Fruit fly (Drosophila melanogaster) whole organism, wandering third instar larva: Measurements from ENCODE around the gene sl.

Experiments
- Abd-B ChIP-seq: fragments of >200 bp; optimal IDR thresholded peaks from 2 replicates; lab custom pipeline; 2017; ENCODE audit warnings: missing biosample characterization, missing genetic modification characterization
- CG32264 ChIP-seq: fragments of 200-800 bp; sonication (Bioruptor generic); optimal IDR thresholded peaks from 2 replicates; lab custom pipeline; 2016; ENCODE audit warnings: missing biosample characterization, missing genetic modification characterization
- CG9705 ChIP-seq: fragments of 200-800 bp; sonication (Bioruptor generic); optimal IDR thresholded peaks from 2 replicates; lab custom pipeline; 2018; ENCODE audit warnings: missing biosample characterization, mild to moderate bottlenecking, missing genetic modification characterization
- Dfd ChIP-seq: fragments of >200 bp; optimal IDR thresholded peaks from 2 replicates; lab custom pipeline; 2017; ENCODE audit warnings: missing biosample characterization, missing genetic modification characterization
- HLH106 ChIP-seq: fragments of 200-800 bp; optimal IDR thresholded peaks from 3 replicates; lab custom pipeline; 2019; ENCODE audit warnings: missing biosample characterization, mild to moderate bottlenecking, missing genetic modification characterization, moderate library complexity
- Hnf4 ChIP-seq: fragments of 200-800 bp; sonication (Bioruptor generic); optimal IDR thresholded peaks from 2 replicates; lab custom pipeline; 2016; ENCODE audit warnings: missing biosample characterization, mild to moderate bottlenecking, missing genetic modification characterization
- Hr83 ChIP-seq: fragments of 200-300 bp; sonication (Bioruptor generic); optimal IDR thresholded peaks from 2 replicates; lab custom pipeline; 2016; ENCODE audit warnings: missing biosample characterization, mild to moderate bottlenecking, missing genetic modification characterization, moderate library complexity; ENCODE audit not compliant: poor library complexity, severe bottlenecking
- Mio ChIP-seq: sonication (Bioruptor generic); optimal IDR thresholded peaks from 2 replicates; lab custom pipeline; 2016; ENCODE audit warnings: missing biosample characterization, missing genetic modification characterization
- Myc ChIP-seq: fragments of >200 bp; optimal IDR thresholded peaks from 2 replicates; lab custom pipeline; 2017
- N ChIP-seq: fragments of >200 bp; optimal IDR thresholded peaks from 2 replicates; lab custom pipeline; 2018; ENCODE audit warnings: missing biosample characterization, missing external identifiers, missing genetic modification characterization
- OdsH ChIP-seq: fragments of 200-800 bp; sonication (Bioruptor generic); optimal IDR thresholded peaks from 2 replicates; lab custom pipeline; 2016; ENCODE audit warnings: missing biosample characterization, mild to moderate bottlenecking, missing genetic modification characterization
- Rel ChIP-seq, 2 experiments: fragments of 200-800 bp; sonication (Bioruptor generic) in 1 of 2; optimal IDR thresholded peaks; 2 replicates in 1 of 2; 3 replicates in 1 of 2; lab custom pipeline; 2016 to 2019; ENCODE audit warnings: mild to moderate bottlenecking in 2 of 2, missing biosample characterization in 2 of 2, missing genetic modification characterization in 2 of 2, moderate library complexity in 1 of 2
- Sp1 ChIP-seq: fragments of 200-800 bp; sonication (Bioruptor generic); optimal IDR thresholded peaks from 3 replicates; lab custom pipeline; 2019; ENCODE audit warnings: missing biosample characterization, mild to moderate bottlenecking, missing genetic modification characterization, moderate library complexity
- Vsx2 ChIP-seq: fragments of 200-300, 225-300 bp; sonication (Bioruptor generic); optimal IDR thresholded peaks from 2 replicates; lab custom pipeline; 2018; ENCODE audit warnings: missing biosample characterization, missing genetic modification characterization; ENCODE audit not compliant: partially characterized antibody
- br ChIP-seq: fragments of 200-800 bp; sonication (Bioruptor generic); optimal IDR thresholded peaks from 2 replicates; lab custom pipeline; 2016; ENCODE audit warnings: missing biosample characterization, missing genetic modification characterization
- brk ChIP-seq: fragments of 200-800 bp; sonication (Bioruptor generic); optimal IDR thresholded peaks from 2 replicates; lab custom pipeline; 2016; ENCODE audit warnings: missing biosample characterization, mild to moderate bottlenecking, missing genetic modification characterization
- dl ChIP-seq, 2 experiments: fragments of 175-275, 200-275 bp in 1 of 2; fragments of 200-275 bp in 1 of 2; sonication (Bioruptor generic); optimal IDR thresholded peaks; lab custom pipeline; 2018; ENCODE audit warnings: mild to moderate bottlenecking in 2 of 2, missing biosample characterization in 2 of 2, missing genetic modification characterization in 2 of 2, moderate library complexity in 2 of 2; ENCODE audit not compliant: partially characterized antibody in 2 of 2, insufficient read depth in 1 of 2
- dmrt93B ChIP-seq: fragments of 200-800 bp; sonication (Bioruptor generic); optimal IDR thresholded peaks from 2 replicates; lab custom pipeline; 2018; ENCODE audit warnings: missing biosample characterization, mild to moderate bottlenecking, missing genetic modification characterization
- dsf ChIP-seq: sonication (Bioruptor generic); optimal IDR thresholded peaks from 2 replicates; lab custom pipeline; 2016; ENCODE audit warnings: missing biosample characterization, missing genetic modification characterization, borderline replicate concordance
- foxo ChIP-seq, 2 experiments: fragments of 200-800 bp; sonication (Bioruptor generic); optimal IDR thresholded peaks; 2 replicates in 1 of 2; 3 replicates in 1 of 2; lab custom pipeline; 2016 to 2017; ENCODE audit warnings: missing biosample characterization in 2 of 2, missing genetic modification characterization in 2 of 2
- fru ChIP-seq: fragments of 200-800 bp; sonication (Bioruptor generic); optimal IDR thresholded peaks from 3 replicates; lab custom pipeline; 2016; ENCODE audit warnings: missing biosample characterization, mild to moderate bottlenecking, missing genetic modification characterization
- h ChIP-seq: fragments of 200-800 bp; sonication (Bioruptor generic); optimal IDR thresholded peaks from 3 replicates; lab custom pipeline; 2016; ENCODE audit warnings: missing biosample characterization, mild to moderate bottlenecking, missing genetic modification characterization
- jim ChIP-seq: fragments of 175-275, 200-325 bp; sonication (Bioruptor generic); optimal IDR thresholded peaks from 2 replicates; lab custom pipeline; 2016; ENCODE audit warnings: missing biosample characterization, mild to moderate bottlenecking, missing genetic modification characterization
- lola ChIP-seq: fragments of >200 bp; optimal IDR thresholded peaks from 2 replicates; lab custom pipeline; 2017; ENCODE audit warnings: missing biosample characterization, missing genetic modification characterization
- pan ChIP-seq: fragments of >200 bp; optimal IDR thresholded peaks from 2 replicates; lab custom pipeline; 2017
- psq ChIP-seq: fragments of 200-800 bp; sonication (Bioruptor generic); optimal IDR thresholded peaks from 3 replicates; lab custom pipeline; 2017; ENCODE audit warnings: missing biosample characterization, mild to moderate bottlenecking, missing genetic modification characterization, moderate library complexity
- rgr ChIP-seq: fragments of 200-800 bp; sonication (Bioruptor generic); optimal IDR thresholded peaks from 3 replicates; lab custom pipeline; 2016; ENCODE audit warnings: missing biosample characterization, mild to moderate bottlenecking, missing genetic modification characterization
- sv ChIP-seq: fragments of 200-800 bp; sonication (Bioruptor generic); optimal IDR thresholded peaks from 3 replicates; lab custom pipeline; 2016; ENCODE audit warnings: missing biosample characterization, missing genetic modification characterization
- tai ChIP-seq: sonication (Bioruptor generic); optimal IDR thresholded peaks from 2 replicates; lab custom pipeline; 2016; ENCODE audit warnings: missing biosample characterization, missing genetic modification characterization
- usp ChIP-seq: fragments of >200 bp; optimal IDR thresholded peaks from 2 replicates; lab custom pipeline; 2017; ENCODE audit warnings: missing biosample characterization, missing genetic modification characterization
- woc ChIP-seq: sonication (Bioruptor generic); optimal IDR thresholded peaks from 2 replicates; lab custom pipeline; 2016; ENCODE audit warnings: missing biosample characterization, mild to moderate bottlenecking, missing genetic modification characterization

The sl gene

dm6 chrX:16321037-16321436 lies 29.1 kb upstream of the sl start:
- TF ChIP-seq Rel (GFP tag; optimal IDR thresholded peaks at IDR 0.05; lab: Kevin White, UChicago) (no peak), Rel (tag; optimal IDR thresholded peaks at IDR 0.05; lab: Kevin White, UChicago) (peak; percentile 38), lola (GFP tag; lab: Kevin White, UChicago) (no peak)

dm6 chrX:16323063-16323462 lies 27.1 kb upstream of the sl start, which contains the start of the genes CG9917 and CG32579:
TSS of gene CG9917 (minus strand) at chrX:16323231.
TSS of gene CG32579 (plus strand) at chrX:16323286.
- TF ChIP-seq OdsH (GFP tag; lab: Kevin White, UChicago), result peak; percentile 4
- TF ChIP-seq Sp1 (GFP tag; lab: Kevin White, UChicago), result peak; percentile 15
- no peak for TF ChIP-seq jim (GFP tag; lab: Kevin White, UChicago)
- no peak for TF ChIP-seq Rel (GFP tag; optimal IDR thresholded peaks at IDR 0.05; lab: Kevin White, UChicago)
- peak; percentile 85 for TF ChIP-seq Rel (tag; optimal IDR thresholded peaks at IDR 0.05; lab: Kevin White, UChicago)
- TF ChIP-seq dsf (GFP tag; lab: Kevin White, UChicago), result no peak
- no peak for TF ChIP-seq Myc
- no peak for TF ChIP-seq CG32264
- TF ChIP-seq, all 38 proteins: peak for 3

- TF ChIP-seq Rel (GFP tag; optimal IDR thresholded peaks at IDR 0.05; lab: Kevin White, UChicago), result no peak
- TF ChIP-seq Rel (tag; optimal IDR thresholded peaks at IDR 0.05; lab: Kevin White, UChicago), result peak; percentile 93
- TF ChIP-seq brk (GFP tag; lab: Kevin White, UChicago), result no peak
- TF ChIP-seq, all 38 proteins: peak for 1
Measured at dm6 chrX:16323536-16323935, 26.6 kb upstream of the sl start.

- TF ChIP-seq CG9705 (GFP tag; lab: Kevin White, UChicago), result no peak
- no peak for TF ChIP-seq Abd-B (GFP tag; lab: Kevin White, UChicago)
- no peak for TF ChIP-seq N (GFP tag; lab: Kevin White, UChicago)
- TF ChIP-seq woc, result no peak
Measured at dm6 chrX:16325472-16325871, 24.6 kb upstream of the sl start, which contains the start of gene CalpC. TSS of gene CalpC (plus strand) at chrX:16325763.

- no peak for TF ChIP-seq usp
- no peak for TF ChIP-seq Myc
- no peak for TF ChIP-seq foxo (GFP tag; optimal IDR thresholded peaks at IDR 0.05; lab: Kevin White, UChicago)
- TF ChIP-seq Vsx2 (GFP tag; lab: Kevin White, UChicago), result no peak
- TF ChIP-seq, all 38 proteins: peak for 0
Measured at dm6 chrX:16330659-16331058, 19.5 kb upstream of the sl start, which contains the start of gene CG9919. TSS of gene CG9919 (minus strand) at chrX:16330759.

dm6 chrX:16331562-16332233 lies 18.4 kb upstream of the sl start:
- no peak for TF ChIP-seq Rel (GFP tag; optimal IDR thresholded peaks at IDR 0.05; lab: Kevin White, UChicago)
- no peak for TF ChIP-seq Rel (tag; optimal IDR thresholded peaks at IDR 0.05; lab: Kevin White, UChicago)
- no peak for TF ChIP-seq N (GFP tag; lab: Kevin White, UChicago)
- no peak for TF ChIP-seq Mio
- no peak for TF ChIP-seq brk (GFP tag; lab: Kevin White, UChicago)
- TF ChIP-seq Sp1 (GFP tag; lab: Kevin White, UChicago), result no peak
- TF ChIP-seq rgr, result no peak
- no peak for TF ChIP-seq lola (GFP tag; lab: Kevin White, UChicago)
- no peak for TF ChIP-seq Dfd
- no peak for TF ChIP-seq psq (GFP tag; lab: Kevin White, UChicago)
- TF ChIP-seq, all 38 proteins: peak for 0

dm6 chrX:16332615-16333288 lies 17.4 kb upstream of the sl start:
- TF ChIP-seq rgr (peak; percentile 95), HLH106 (tag; lab: Kevin White, UChicago) (peak; percentile 97), Mio (peak; percentile 60), Hr83 (no peak), br (peak; percentile 95), CG9705 (GFP tag; lab: Kevin White, UChicago) (peak; percentile 96), psq (GFP tag; lab: Kevin White, UChicago) (peak; percentile 90), foxo (GFP tag; optimal IDR thresholded peaks at IDR 0.05; lab: Kevin White, UChicago) (peak; percentile 49 to 95), jim (GFP tag; lab: Kevin White, UChicago) (no peak), Myc (no peak), dl (GFP tag; optimal IDR thresholded peaks at IDR 0.05; lab: Kevin White, UChicago; ENCODE audit: insufficient read depth in 1 of 2, partially characterized antibody in 2 of 2) (peak; percentile 69 to 75), h (peak; percentile 95), Sp1 (GFP tag; lab: Kevin White, UChicago) (peak; percentile 99), Vsx2 (GFP tag; lab: Kevin White, UChicago) (no peak), Rel (GFP tag; optimal IDR thresholded peaks at IDR 0.05; lab: Kevin White, UChicago) (peak; percentile 75), Rel (tag; optimal IDR thresholded peaks at IDR 0.05; lab: Kevin White, UChicago) (peak; percentile 79), pan (no peak), Hnf4 (GFP tag; lab: Kevin White, UChicago) (peak; percentile 77), woc (peak; percentile 91), lola (GFP tag; lab: Kevin White, UChicago) (no peak), tai (GFP tag; lab: Kevin White, UChicago) (no peak), sv (GFP tag; lab: Kevin White, UChicago) (peak; percentile 92), fru (GFP tag; lab: Kevin White, UChicago) (peak; percentile 97), dmrt93B (GFP tag; lab: Kevin White, UChicago) (peak; percentile 96), Abd-B (GFP tag; lab: Kevin White, UChicago) (no peak), CG32264 (peak; percentile 87)
